Worm (Caenorhabditis elegans): Measurements from ENCODE around the gene ubc-20.

- TF ChIP-seq R02D3.7 (tag; optimal IDR thresholded peaks at IDR 0.05), result no peak
- no peak for TF ChIP-seq ztf-1 (GFP tag; conservative IDR thresholded peaks at IDR 0.05)
- no peak for TF ChIP-seq fos-1 (tag; optimal IDR thresholded peaks at IDR 0.05)
- no peak for TF ChIP-seq mdl-1 (tag; optimal IDR thresholded peaks at IDR 0.05)
- TF ChIP-seq nhr-11 (tag; optimal IDR thresholded peaks at IDR 0.05), result no peak
- no peak for TF ChIP-seq lin-11 (tag; optimal IDR thresholded peaks at IDR 0.05)
- TF ChIP-seq nhr-237 (tag; optimal IDR thresholded peaks at IDR 0.05), result no peak
- no peak for TF ChIP-seq ztf-11 (tag; optimal IDR thresholded peaks at IDR 0.05)
- TF ChIP-seq snpc-4 (tag; optimal IDR thresholded peaks at IDR 0.05), result no peak
- TF ChIP-seq nhr-77 (tag; optimal IDR thresholded peaks at IDR 0.05), result no peak
- TF ChIP-seq lin-13 (GFP tag; optimal IDR thresholded peaks at IDR 0.05), result no peak
Measured at ce11 chrIII:143121-143520, 45.5 kb upstream of the ubc-20 start, which contains the start of gene fbxb-82.
